Worm (Caenorhabditis elegans): ENCODE measurements around the gene serp-1.2.

DNA sequence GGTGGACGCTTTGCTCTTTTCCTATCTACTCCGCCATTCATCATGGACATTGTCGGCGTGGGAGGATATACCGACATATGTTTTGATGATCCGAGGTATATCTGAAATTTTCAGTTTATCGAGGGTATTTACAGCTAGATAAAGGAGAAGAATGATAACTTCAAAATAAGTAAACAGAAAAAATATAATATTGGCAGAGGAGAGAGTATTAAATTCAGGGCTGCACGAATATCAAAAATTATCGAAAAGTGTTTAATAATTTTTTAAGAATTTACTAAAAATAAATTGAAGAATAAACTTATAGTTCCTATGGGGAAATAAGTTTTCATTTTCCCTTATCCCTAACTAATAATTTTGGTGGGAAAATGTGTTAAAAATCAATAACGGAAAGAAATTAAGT is 26.6 kb upstream of the serp-1.2 start, which contains the start of gene wsp-1:
- TF ChIP-seq unc-62 (GFP tag; optimal IDR thresholded peaks at IDR 0.05) (no peak), hlh-1 (tag; optimal IDR thresholded peaks at IDR 0.05) (no peak), lsy-2 (tag; optimal IDR thresholded peaks at IDR 0.05) (no peak), cnd-1 (tag; optimal IDR thresholded peaks at IDR 0.05) (no peak), zip-8 (tag; optimal IDR thresholded peaks at IDR 0.05) (no peak), lin-13 (tag; optimal IDR thresholded peaks at IDR 0.05) (no peak), snpc-4 (tag; optimal IDR thresholded peaks at IDR 0.05) (no peak), unc-39 (tag; optimal IDR thresholded peaks at IDR 0.05) (no peak), ztf-11 (tag; optimal IDR thresholded peaks at IDR 0.05) (no peak), M03D4.4 (tag; optimal IDR thresholded peaks at IDR 0.05) (no peak), pha-4 (tag; optimal IDR thresholded peaks at IDR 0.05) (no peak), ceh-39 (tag; optimal IDR thresholded peaks at IDR 0.05) (no peak)
